Fruit fly (Drosophila melanogaster) whole organism: ENCODE measurements around the gene kon.

Experiments
- CG8478 ChIP-seq: fragments of >200 bp; optimal IDR thresholded peaks from 2 replicates; lab custom pipeline; 2018; ENCODE audit warnings: inconsistent platforms
- Dll ChIP-seq: fragments of >200 bp; optimal IDR thresholded peaks from 2 replicates; lab custom pipeline; 2017
- EcR ChIP-seq, 2 experiments: fragments of >200 bp; optimal IDR thresholded peaks; 2 replicates each; lab custom pipeline; 2017; ENCODE audit warnings: missing biosample characterization in 2 of 2, missing genetic modification characterization in 2 of 2, missing genetic modification reagents in 2 of 2
- pan ChIP-seq: fragments of >200 bp; optimal IDR thresholded peaks from 2 replicates; lab custom pipeline; 2017
- psq ChIP-seq: fragments of >200 bp; optimal IDR thresholded peaks from 2 replicates; lab custom pipeline; 2017
- usp ChIP-seq: fragments of >200 bp; optimal IDR thresholded peaks from 2 replicates; lab custom pipeline; 2017; ENCODE audit warnings: missing biosample characterization, missing genetic modification characterization, mixed read lengths

kon gene

DNA sequence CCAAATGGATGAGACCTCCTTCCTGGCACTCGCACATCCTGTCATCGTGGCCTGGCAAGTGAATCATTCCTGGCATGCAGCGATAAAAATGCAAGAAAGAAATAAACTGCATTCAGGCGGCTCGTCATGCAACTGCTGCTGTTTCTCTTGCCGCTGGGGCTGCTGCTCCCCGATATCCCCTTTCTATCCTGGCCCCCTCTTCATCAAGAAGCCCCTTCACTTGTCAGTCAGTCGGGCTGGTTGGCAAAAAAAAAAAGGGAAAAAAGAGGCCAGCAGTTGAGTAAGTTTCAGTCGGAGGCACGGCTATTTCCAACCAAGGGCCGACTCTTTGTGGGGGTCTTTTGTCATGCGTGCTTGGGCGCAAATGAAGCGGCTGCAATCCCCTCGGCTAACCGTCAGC lies 22.0 kb downstream of the kon start:
- TF ChIP-seq usp (GFP tag; lab: Kevin White, UChicago): no peak
- TF ChIP-seq EcR (GFP tag; optimal IDR thresholded peaks at IDR 0.05; lab: Kevin White, UChicago): no peak
- TF ChIP-seq psq: no peak
- no peak for TF ChIP-seq CG8478
- no peak for TF ChIP-seq pan (lab: Kevin White, UChicago)
- no peak for TF ChIP-seq Dll (lab: Kevin White, UChicago)

- TF ChIP-seq psq (no peak), CG8478 (no peak), EcR (GFP tag; optimal IDR thresholded peaks at IDR 0.05; lab: Kevin White, UChicago) (no peak), Dll (lab: Kevin White, UChicago) (no peak), pan (lab: Kevin White, UChicago) (no peak), usp (GFP tag; lab: Kevin White, UChicago) (no peak)
These were observed 22.7 kb downstream of the kon start for dm6 chr2L:18481064-18481463.

DNA sequence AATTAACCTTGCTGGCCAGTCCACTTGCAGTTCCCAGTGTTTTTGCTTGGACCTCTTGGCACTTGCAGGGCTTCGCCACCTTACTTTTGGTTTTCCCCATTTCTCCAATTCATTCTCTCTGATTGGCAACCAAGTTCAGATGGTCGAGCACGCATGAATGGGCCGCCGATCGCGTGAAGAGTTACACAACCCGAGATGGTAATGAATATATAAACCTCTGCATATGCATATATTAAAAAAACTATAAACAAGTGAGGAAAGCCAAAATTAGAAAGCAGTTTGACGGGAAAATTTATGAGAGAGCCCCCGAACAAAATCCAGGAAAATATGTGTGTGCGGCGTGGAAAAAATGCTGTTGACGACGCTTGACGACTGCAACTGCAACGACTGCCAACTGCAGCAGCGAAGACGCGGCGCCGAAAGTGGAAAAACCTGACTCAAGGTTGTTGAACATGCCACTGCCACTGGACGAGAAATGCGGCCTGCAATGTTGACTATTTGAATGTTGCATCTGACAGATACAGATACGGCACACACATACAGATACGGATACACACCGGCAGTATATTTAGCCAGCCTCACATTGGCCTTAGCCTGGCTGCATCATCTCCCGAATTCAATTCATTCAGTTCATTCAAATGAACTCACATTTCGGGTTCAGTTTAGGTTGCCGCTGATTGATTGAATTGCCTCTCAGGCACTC lies 23.3 kb downstream of the kon start:
- TF ChIP-seq EcR (GFP tag; optimal IDR thresholded peaks at IDR 0.05; lab: Kevin White, UChicago): peak in 1 of 2 experiments; percentile 33
- TF ChIP-seq CG8478: no peak

dm6 chr2L:18479177-18479521 lies 24.6 kb downstream of the kon start:
- TF ChIP-seq Dll (lab: Kevin White, UChicago) (no peak), CG8478 (no peak), psq (no peak), pan (lab: Kevin White, UChicago) (no peak), EcR (GFP tag; optimal IDR thresholded peaks at IDR 0.05; lab: Kevin White, UChicago) (no peak), usp (GFP tag; lab: Kevin White, UChicago) (no peak)

DNA sequence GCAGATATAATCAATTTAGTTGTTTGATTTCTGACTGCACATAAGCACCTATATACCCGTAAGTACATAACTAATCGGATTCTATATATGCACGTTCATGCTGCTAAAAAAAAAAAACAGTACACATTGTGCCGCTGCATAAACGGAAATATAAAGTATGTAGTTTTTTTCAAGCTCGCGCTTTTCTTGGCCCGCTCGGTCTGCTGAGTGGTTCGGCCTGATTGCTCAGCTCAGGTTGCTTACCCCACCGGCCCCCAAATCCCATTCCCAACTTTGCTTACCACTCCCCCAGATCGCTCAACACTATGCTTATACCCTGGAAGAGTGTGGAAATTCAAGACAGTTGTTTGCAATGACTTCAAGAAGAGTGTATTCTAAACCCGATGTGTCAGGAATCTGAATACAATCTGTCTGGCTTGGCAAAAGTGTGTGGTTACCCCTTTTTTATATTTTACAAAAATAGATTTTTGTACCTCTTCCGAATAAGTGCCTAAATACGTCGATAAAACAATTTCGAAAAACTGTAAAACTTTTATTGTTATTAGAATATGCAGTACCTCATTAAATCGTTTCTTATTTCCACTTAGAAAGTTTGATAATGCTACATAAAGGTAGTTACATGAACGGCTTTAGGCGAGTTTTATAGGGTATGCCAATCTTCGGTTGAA lies 25.1 kb downstream of the kon start:
- TF ChIP-seq Dll (lab: Kevin White, UChicago) (no peak), EcR (GFP tag; optimal IDR thresholded peaks at IDR 0.05; lab: Kevin White, UChicago) (no peak), psq (no peak), pan (lab: Kevin White, UChicago) (peak; percentile 66), usp (GFP tag; lab: Kevin White, UChicago) (no peak), CG8478 (no peak)

DNA sequence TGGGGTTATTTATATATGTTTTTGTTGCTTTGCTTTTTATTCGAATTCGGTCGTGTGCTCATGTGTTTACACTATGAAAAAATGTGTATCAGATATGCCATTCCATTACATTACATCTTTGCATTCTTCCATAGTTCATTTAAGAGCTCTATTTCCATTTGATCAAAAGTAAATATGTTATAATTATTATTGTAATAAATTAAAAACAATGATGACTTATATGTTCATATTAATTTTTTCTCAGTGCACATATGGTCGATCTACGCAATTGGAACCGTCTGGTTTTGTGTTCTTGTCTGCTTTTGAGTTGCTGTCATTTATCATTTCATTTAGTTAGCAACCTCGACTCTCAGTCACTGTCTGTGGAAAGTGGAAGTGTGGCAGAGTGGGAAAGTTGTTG lies 26.3 kb downstream of the kon start:
- TF ChIP-seq Dll (lab: Kevin White, UChicago) (no peak), pan (lab: Kevin White, UChicago) (no peak), usp (GFP tag; lab: Kevin White, UChicago) (no peak), CG8478 (no peak), psq (no peak), EcR (GFP tag; optimal IDR thresholded peaks at IDR 0.05; lab: Kevin White, UChicago) (no peak)

DNA sequence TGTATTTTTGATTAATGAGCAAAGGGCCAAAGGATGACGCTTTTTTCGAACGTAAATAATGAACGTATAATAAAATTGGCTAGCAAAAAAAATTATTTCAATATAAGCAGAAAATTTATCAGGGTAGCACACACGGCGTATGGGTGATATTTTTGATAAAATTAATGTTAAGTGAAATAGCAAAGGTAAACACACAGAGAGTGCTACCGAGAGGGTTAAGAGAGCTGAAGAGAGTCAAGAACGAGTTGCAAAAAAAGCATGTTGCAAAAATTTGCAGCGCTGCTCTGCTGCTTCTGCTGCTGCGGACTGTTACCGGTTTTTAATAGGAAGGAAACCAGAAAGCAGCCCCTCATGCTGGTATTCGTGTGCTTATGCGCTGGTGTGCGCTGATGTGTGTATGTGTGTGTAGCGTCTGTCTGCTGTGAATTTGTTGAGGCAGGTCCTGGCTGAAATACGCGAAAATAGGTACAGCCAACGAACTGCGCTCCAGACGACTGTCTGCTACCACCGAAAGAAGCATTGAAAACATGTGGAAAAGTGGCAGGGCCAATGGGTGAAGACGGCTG lies 34.2 kb downstream of the kon start:
- no peak for TF ChIP-seq psq
- TF ChIP-seq Dll (lab: Kevin White, UChicago): no peak
- TF ChIP-seq pan (lab: Kevin White, UChicago): peak; percentile 37
- no peak for TF ChIP-seq usp (GFP tag; lab: Kevin White, UChicago)
- peak in 1 of 2 experiments; percentile 65 for TF ChIP-seq EcR (GFP tag; optimal IDR thresholded peaks at IDR 0.05; lab: Kevin White, UChicago)
- TF ChIP-seq CG8478: no peak

DNA sequence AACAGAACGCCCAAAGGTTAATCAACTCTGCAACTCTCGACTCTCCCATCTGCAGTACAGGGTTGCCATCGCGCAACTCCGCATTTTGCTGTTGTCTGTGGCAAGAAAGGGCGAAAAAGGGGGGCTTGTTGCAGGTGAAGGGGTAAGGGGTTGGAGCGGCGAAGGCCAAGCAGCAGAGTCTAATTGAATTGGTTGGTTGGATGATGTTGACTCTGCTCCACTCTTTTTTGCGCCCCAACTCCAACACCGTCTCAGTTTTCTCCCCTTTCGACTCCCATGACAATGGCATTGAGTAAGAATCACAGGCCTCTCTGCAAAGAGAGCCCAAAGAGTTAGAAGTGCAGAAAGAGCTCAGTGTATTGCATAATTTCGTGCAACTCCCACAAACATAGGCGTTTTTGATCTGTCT lies 35.2 kb downstream of the kon start:
- TF ChIP-seq pan (lab: Kevin White, UChicago) (no peak), EcR (GFP tag; optimal IDR thresholded peaks at IDR 0.05; lab: Kevin White, UChicago) (peak; percentile 77 to 98)

DNA sequence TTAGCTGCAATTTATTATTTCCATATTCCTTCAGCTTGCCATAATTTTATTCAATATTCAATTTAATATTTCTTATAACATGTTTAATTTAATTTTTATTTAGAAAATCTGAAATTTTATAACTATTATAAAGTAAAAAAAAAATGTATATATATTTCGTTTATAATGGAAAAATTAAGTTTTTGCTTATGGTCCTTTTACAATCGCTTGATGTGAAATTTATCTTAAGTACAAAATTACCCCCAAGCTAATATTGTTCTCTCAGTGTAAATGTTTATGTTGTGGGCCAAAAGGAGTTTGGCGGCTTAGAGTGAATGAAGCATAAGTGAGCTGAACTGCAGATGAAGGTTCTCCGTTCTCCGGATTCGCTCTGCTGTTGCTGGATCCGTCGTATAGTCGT lies 35.8 kb downstream of the kon start:
- TF ChIP-seq psq (no peak), Dll (lab: Kevin White, UChicago) (no peak), usp (GFP tag; lab: Kevin White, UChicago) (no peak), pan (lab: Kevin White, UChicago) (no peak), EcR (GFP tag; optimal IDR thresholded peaks at IDR 0.05; lab: Kevin White, UChicago) (no peak), CG8478 (no peak)

DNA sequence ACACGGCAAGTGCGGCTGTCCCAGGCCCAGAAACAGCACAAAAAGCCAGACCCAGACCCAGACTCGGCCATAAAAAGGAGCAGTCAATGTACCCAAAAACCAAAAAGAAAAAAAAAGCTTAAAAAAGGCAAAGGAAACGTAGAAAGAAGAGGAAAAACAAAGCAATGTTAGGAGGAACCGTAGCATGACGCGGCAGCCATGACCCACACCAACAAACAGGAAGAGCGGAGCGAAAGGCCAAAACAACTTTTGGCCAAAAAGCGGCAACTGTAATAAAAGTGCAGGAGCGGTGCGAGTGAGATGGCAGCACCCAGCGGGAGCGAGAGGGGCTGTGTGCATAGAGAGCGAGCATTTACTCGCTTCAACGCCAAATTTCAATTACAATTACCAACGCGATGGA lies 36.3 kb downstream of the kon start:
- peak; percentile 35 for TF ChIP-seq Dll (lab: Kevin White, UChicago)
- TF ChIP-seq psq: no peak
- no peak for TF ChIP-seq CG8478
- peak in 1 of 2 experiments; percentile 75 for TF ChIP-seq EcR (GFP tag; optimal IDR thresholded peaks at IDR 0.05; lab: Kevin White, UChicago)
- no peak for TF ChIP-seq usp (GFP tag; lab: Kevin White, UChicago)

DNA sequence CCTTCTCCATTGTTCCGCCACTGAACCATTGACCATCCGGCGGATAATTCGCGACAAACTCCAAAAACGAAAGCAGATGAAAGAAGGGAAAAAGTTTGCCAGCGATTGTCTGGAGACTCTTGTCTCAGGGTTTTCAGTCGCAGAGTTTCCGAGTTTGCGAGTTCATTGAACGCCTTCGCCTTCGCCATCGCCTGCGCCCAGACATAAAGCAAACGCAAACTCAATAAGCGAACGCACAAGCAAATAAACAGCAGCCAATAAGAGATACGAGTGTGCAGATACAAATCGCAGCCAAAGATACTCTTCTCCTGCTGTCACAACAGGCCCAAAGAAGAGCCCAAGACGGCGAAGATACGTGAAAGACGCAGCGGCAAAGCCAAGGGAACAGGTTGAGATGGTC lies 37.1 kb downstream of the kon start:
- TF ChIP-seq Dll (lab: Kevin White, UChicago): no peak
- TF ChIP-seq EcR (GFP tag; optimal IDR thresholded peaks at IDR 0.05; lab: Kevin White, UChicago): peak; percentile 47 to 67

DNA sequence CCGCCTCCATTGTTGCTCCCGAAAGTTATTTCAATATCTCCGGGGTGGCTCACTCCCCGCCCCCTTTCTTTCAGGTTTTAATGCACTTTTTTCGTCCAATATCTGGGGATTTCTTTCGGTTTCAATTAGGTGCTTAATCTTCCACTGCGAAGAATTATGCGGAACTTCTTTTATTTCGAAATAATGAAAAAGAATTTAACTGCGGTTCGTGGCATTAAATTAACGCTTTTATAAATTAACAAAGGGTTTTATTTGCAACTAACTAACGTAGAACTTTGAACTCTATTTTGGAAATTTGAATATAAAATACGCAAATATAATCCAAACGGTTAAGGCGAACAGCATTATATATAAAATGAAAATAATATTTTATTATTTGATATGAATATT lies 37.6 kb downstream of the kon start:
- no peak for TF ChIP-seq EcR (GFP tag; optimal IDR thresholded peaks at IDR 0.05; lab: Kevin White, UChicago)
- TF ChIP-seq CG8478: no peak
- TF ChIP-seq pan (lab: Kevin White, UChicago): no peak
- TF ChIP-seq psq: no peak
- TF ChIP-seq usp (GFP tag; lab: Kevin White, UChicago): no peak
- TF ChIP-seq Dll (lab: Kevin White, UChicago): no peak
